Fruit fly (Drosophila melanogaster): ENCODE measurements around the gene sip2.

Gene sip2

DNA sequence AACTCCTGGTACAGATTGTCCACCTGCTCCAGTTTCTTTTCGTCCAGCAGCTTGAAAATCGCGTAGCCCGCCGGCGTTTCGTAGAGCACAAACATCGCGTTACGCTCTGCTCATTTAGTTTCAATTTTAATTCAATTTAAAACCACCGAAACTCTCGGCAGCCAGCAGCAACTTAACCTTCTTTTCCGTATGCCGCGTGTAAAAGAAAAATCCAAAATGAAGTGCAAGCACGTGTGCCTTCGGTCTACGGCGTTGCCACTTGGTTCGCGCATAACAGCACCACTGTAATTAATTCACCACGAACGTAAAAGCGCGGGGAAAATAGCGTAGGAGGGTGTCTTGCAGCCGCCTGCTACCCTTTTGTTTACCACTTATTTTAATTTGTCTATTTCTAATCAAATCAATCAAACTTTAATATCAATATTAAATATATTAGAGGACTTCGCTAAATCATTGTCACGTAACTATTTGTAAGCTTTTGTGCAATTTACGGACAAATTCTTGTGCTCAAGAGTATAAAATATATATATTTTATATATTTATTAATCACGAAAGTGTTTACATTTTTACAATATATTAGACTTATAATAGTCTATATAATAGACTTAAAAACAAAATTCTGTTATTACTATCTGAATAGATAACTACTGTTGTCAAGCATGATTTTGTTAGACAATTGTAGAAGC, 45.2 kb downstream of the sip2 start, which contains the start of gene nop5 (continued):
- TF ChIP-seq CG10366 (GFP tag; IDR thresholded peaks at IDR 0.05) (no peak), Dll (GFP tag; IDR thresholded peaks at IDR 0.05; ENCODE audit: partially characterized antibody) (no peak), CG34422 (GFP tag; IDR thresholded peaks at IDR 0.05) (peak; percentile 55; the same call in 1 of the 3 replicates), Pdp1 (GFP tag; optimal IDR thresholded peaks at IDR 0.05) (no peak), Bteb2 (GFP tag; optimal IDR thresholded peaks at IDR 0.05) (no peak), gcm2 (GFP tag; optimal IDR thresholded peaks at IDR 0.05) (no peak), HHEX (GFP tag; optimal IDR thresholded peaks at IDR 0.05) (peak; percentile 78), CoRest (tag; optimal IDR thresholded peaks at IDR 0.05) (peak; percentile 86), CkIIα-i1 (GFP tag; IDR thresholded peaks at IDR 0.05) (no peak), gcm (GFP tag; optimal IDR thresholded peaks at IDR 0.05) (no peak), Hmr (GFP tag; optimal IDR thresholded peaks at IDR 0.05) (peak; percentile 79), corto (GFP tag; optimal IDR thresholded peaks at IDR 0.05) (no peak), ato (GFP tag; IDR thresholded peaks at IDR 0.05; ENCODE audit: partially characterized antibody) (no peak), CG3995 (GFP tag; optimal IDR thresholded peaks at IDR 0.05) (no peak), CG10274 (GFP tag; optimal IDR thresholded peaks at IDR 0.05) (peak; percentile 3), Optix (GFP tag; IDR thresholded peaks at IDR 0.05) (no peak), CHES-1-like (GFP tag; optimal IDR thresholded peaks at IDR 0.05) (no peak), CG6683 (GFP tag; optimal IDR thresholded peaks at IDR 0.05) (peak; percentile 42), CG2120 (GFP tag; optimal IDR thresholded peaks at IDR 0.05) (peak; percentile 35), Scr (GFP tag; IDR thresholded peaks at IDR 0.05; ENCODE audit: partially characterized antibody) (no peak), CG15514 (GFP tag; optimal IDR thresholded peaks at IDR 0.05) (peak; percentile 27), CG10321 (GFP tag; IDR thresholded peaks at IDR 0.05) (no peak), Kr (GFP tag; optimal IDR thresholded peaks at IDR 0.05) (no peak), Xbp1 (GFP tag; optimal IDR thresholded peaks at IDR 0.05) (peak; percentile 60), Fer2 (tag; optimal IDR thresholded peaks at IDR 0.05) (peak; percentile 40), Ets65A (GFP tag) (no peak), scrt (GFP tag; optimal IDR thresholded peaks at IDR 0.05) (no peak), CG10147 (GFP tag; optimal IDR thresholded peaks at IDR 0.05) (peak; percentile 80), Adf1 (GFP tag; IDR thresholded peaks at IDR 0.05) (no peak), Drgx (GFP tag; IDR thresholded peaks at IDR 0.05) (no peak), psq (GFP tag; optimal IDR thresholded peaks at IDR 0.05) (peak; percentile 20), CG8924 (tag; optimal IDR thresholded peaks at IDR 0.05) (peak; percentile 82), CG2712 (tag; optimal IDR thresholded peaks at IDR 0.05) (peak; percentile 83), CG12104 (GFP tag; optimal IDR thresholded peaks at IDR 0.05) (peak; percentile 63), cad (GFP tag; optimal IDR thresholded peaks at IDR 0.05) (no peak), h (optimal IDR thresholded peaks at IDR 0.05) (no peak), gfzf (GFP tag; optimal IDR thresholded peaks at IDR 0.05) (no peak), CG34224 (GFP tag; IDR thresholded peaks at IDR 0.05; ENCODE audit: partially characterized antibody) (no peak), CG9876 (GFP tag; optimal IDR thresholded peaks at IDR 0.05) (no peak), CG7963 (GFP tag; IDR thresholded peaks at IDR 0.05; ENCODE audit: partially characterized antibody) (no peak), fd96Cb (tag; optimal IDR thresholded peaks at IDR 0.05) (peak; percentile 52), dmrt99B (tag; optimal IDR thresholded peaks at IDR 0.05) (no peak), her (GFP tag; optimal IDR thresholded peaks at IDR 0.05) (no peak), sob (GFP tag; IDR thresholded peaks at IDR 0.05) (peak; percentile 21; the same call in 1 of the 2 replicates), CG15073 (GFP tag; optimal IDR thresholded peaks at IDR 0.05) (no peak), Bdp1 (GFP tag; optimal IDR thresholded peaks at IDR 0.05) (no peak), CG17568 (GFP tag; optimal IDR thresholded peaks at IDR 0.05) (no peak), sima (GFP tag; optimal IDR thresholded peaks at IDR 0.05) (no peak), HLH3B (GFP tag; IDR thresholded peaks at IDR 0.05) (no peak), Gug (GFP tag; IDR thresholded peaks at IDR 0.05) (no peak)

Data from whole organism, embryonic.